Worm (Caenorhabditis elegans) whole organism, mixed stage, embryonic: ENCODE data around the gene ZK809.8.
A peak's percentile ranks its signal among the peaks of the same experiment; 100 is the strongest.

Source experiments
- M03D4.4 ChIP-seq: sonication (generic microtip); optimal IDR thresholded peaks from 2 replicates; lab custom pipeline; 2017; ENCODE audit warnings: mild to moderate bottlenecking, missing genetic modification characterization, missing compliant biosample characterization
- bed-3 ChIP-seq: fragments of 200-800 bp; sonication (Bioruptor generic); optimal IDR thresholded peaks from 3 replicates; lab custom pipeline; 2018; ENCODE audit warnings: mild to moderate bottlenecking, missing genetic modification characterization, moderate library complexity, missing compliant biosample characterization
- blmp-1 ChIP-seq: fragments of 150-350 bp; optimal IDR thresholded peaks from 2 replicates; lab custom pipeline; 2014; ENCODE audit warnings: missing biosample characterization, missing genetic modification characterization
- ceh-39 ChIP-seq: fragments of 150-350 bp; optimal IDR thresholded peaks from 2 replicates; lab custom pipeline; 2014; ENCODE audit warnings: missing biosample characterization, missing genetic modification characterization
- ceh-43 ChIP-seq: fragments of 200-800 bp; sonication (Bioruptor generic); optimal IDR thresholded peaks from 2 replicates; lab custom pipeline; 2018; ENCODE audit warnings: mild to moderate bottlenecking, missing genetic modification characterization, moderate library complexity, missing compliant biosample characterization
- ceh-83 ChIP-seq: fragments of 200-800 bp; sonication (Bioruptor generic); optimal IDR thresholded peaks from 2 replicates; lab custom pipeline; 2018; ENCODE audit warnings: mild to moderate bottlenecking, missing genetic modification characterization, missing compliant biosample characterization
- ces-1 ChIP-seq: fragments of 150-350 bp; optimal IDR thresholded peaks from 2 replicates; lab custom pipeline; 2014; ENCODE audit warnings: missing biosample characterization, missing genetic modification reagents, missing genetic modification characterization
- cnd-1 ChIP-seq: fragments of 200-800 bp; sonication (Bioruptor generic); optimal IDR thresholded peaks from 2 replicates; lab custom pipeline; 2018; ENCODE audit warnings: mild to moderate bottlenecking, missing genetic modification characterization, missing compliant biosample characterization
- drap-1 ChIP-seq: fragments of 200-800 bp; sonication (Bioruptor generic); optimal IDR thresholded peaks from 3 replicates; lab custom pipeline; 2018; ENCODE audit warnings: mild to moderate bottlenecking, missing genetic modification characterization, missing compliant biosample characterization
- elt-1 ChIP-seq: sonication (generic microtip); optimal IDR thresholded peaks from 2 replicates; lab custom pipeline; 2017; ENCODE audit warnings: missing genetic modification characterization, mild to moderate bottlenecking, missing compliant biosample characterization, antibody characterized with exemption, moderate library complexity, borderline replicate concordance; ENCODE audit not compliant: insufficient read depth
- elt-3 ChIP-seq: fragments of 150-350 bp; optimal IDR thresholded peaks from 2 replicates; lab custom pipeline; 2014; ENCODE audit warnings: missing biosample characterization, missing genetic modification characterization
- flh-1 ChIP-seq: fragments of 200-800 bp; sonication (Bioruptor generic); optimal IDR thresholded peaks from 2 replicates; lab custom pipeline; 2018; ENCODE audit warnings: mild to moderate bottlenecking, missing genetic modification characterization, moderate library complexity, missing compliant biosample characterization
- ham-2 ChIP-seq: fragments of 200-800 bp; sonication (Bioruptor generic); optimal IDR thresholded peaks from 2 replicates; lab custom pipeline; 2018; ENCODE audit warnings: mild to moderate bottlenecking, missing genetic modification characterization, missing compliant biosample characterization
- hlh-1 ChIP-seq: fragments of 150-350 bp; optimal IDR thresholded peaks from 2 replicates; lab custom pipeline; 2014; ENCODE audit warnings: missing biosample characterization, missing genetic modification reagents, missing genetic modification characterization
- lin-13 ChIP-seq: fragments of 150-350 bp; optimal IDR thresholded peaks from 2 replicates; lab custom pipeline; 2014; ENCODE audit warnings: missing biosample characterization, missing genetic modification characterization
- lin-32 ChIP-seq: fragments of 200-800 bp; sonication (Bioruptor generic); optimal IDR thresholded peaks from 2 replicates; lab custom pipeline; 2018; ENCODE audit warnings: mild to moderate bottlenecking, missing genetic modification characterization, missing compliant biosample characterization
- lsy-2 ChIP-seq: fragments of 150-350 bp; optimal IDR thresholded peaks from 2 replicates; lab custom pipeline; 2014; ENCODE audit warnings: missing biosample characterization, missing genetic modification characterization
- mab-5 ChIP-seq: fragments of 150-350 bp; optimal IDR thresholded peaks from 2 replicates; lab custom pipeline; 2014; ENCODE audit warnings: missing biosample characterization, missing genetic modification characterization
- mep-1 ChIP-seq: fragments of 150-350 bp; optimal IDR thresholded peaks from 2 replicates; lab custom pipeline; 2017; ENCODE audit warnings: missing biosample characterization, missing genetic modification reagents, missing genetic modification characterization, inconsistent platforms
- mls-2 ChIP-seq: sonication (generic microtip); optimal IDR thresholded peaks from 2 replicates; lab custom pipeline; 2016; ENCODE audit warnings: mild to moderate bottlenecking, missing genetic modification characterization, moderate library complexity, missing compliant biosample characterization
- nhr-12 ChIP-seq: fragments of 150-350 bp; optimal IDR thresholded peaks from 2 replicates; lab custom pipeline; 2014; ENCODE audit warnings: missing biosample characterization, missing genetic modification characterization
- nhr-2 ChIP-seq: fragments of 150-350 bp; optimal IDR thresholded peaks from 2 replicates; lab custom pipeline; 2014; ENCODE audit warnings: missing biosample characterization, missing genetic modification characterization
- nhr-237 ChIP-seq: fragments of 150-350 bp; optimal IDR thresholded peaks from 2 replicates; lab custom pipeline; 2014; ENCODE audit warnings: missing biosample characterization, missing genetic modification characterization
- nhr-28 ChIP-seq: fragments of 150-350 bp; optimal IDR thresholded peaks from 2 replicates; lab custom pipeline; 2014; ENCODE audit warnings: missing biosample characterization, missing genetic modification characterization
- nhr-76 ChIP-seq: sonication (generic microtip); optimal IDR thresholded peaks from 2 replicates; lab custom pipeline; 2017; ENCODE audit warnings: missing biosample characterization, missing genetic modification characterization
- pha-4 ChIP-seq: fragments of 150-350 bp; optimal IDR thresholded peaks from 2 replicates; lab custom pipeline; 2018; ENCODE audit warnings: missing biosample characterization, missing genetic modification reagents, missing genetic modification characterization
- sem-2 ChIP-seq: fragments of 200-800 bp; sonication (Bioruptor generic); optimal IDR thresholded peaks from 2 replicates; lab custom pipeline; 2018; ENCODE audit warnings: mild to moderate bottlenecking, missing genetic modification characterization, missing compliant biosample characterization
- snpc-4 ChIP-seq: fragments of 150-350 bp; optimal IDR thresholded peaks from 2 replicates; lab custom pipeline; 2014; ENCODE audit warnings: missing biosample characterization, missing genetic modification characterization
- sptf-1 ChIP-seq: sonication (generic microtip); optimal IDR thresholded peaks from 2 replicates; lab custom pipeline; 2017; ENCODE audit warnings: mild to moderate bottlenecking, missing genetic modification characterization, moderate library complexity, missing compliant biosample characterization
- tbx-8 ChIP-seq: fragments of 200-800 bp; sonication (Bioruptor generic); optimal IDR thresholded peaks from 2 replicates; lab custom pipeline; 2018; ENCODE audit warnings: mild to moderate bottlenecking, missing genetic modification characterization, moderate library complexity, missing compliant biosample characterization
- unc-120 ChIP-seq: sonication (generic microtip); optimal IDR thresholded peaks from 2 replicates; lab custom pipeline; 2017; ENCODE audit warnings: missing genetic modification characterization, missing compliant biosample characterization; ENCODE audit not compliant: poor library complexity, severe bottlenecking
- unc-39 ChIP-seq: fragments of 150-350 bp; optimal IDR thresholded peaks from 2 replicates; lab custom pipeline; 2014; ENCODE audit warnings: missing biosample characterization, missing genetic modification characterization
- unc-62 ChIP-seq: fragments of 150-350 bp; optimal IDR thresholded peaks from 2 replicates; lab custom pipeline; 2014; ENCODE audit warnings: missing biosample characterization, missing genetic modification reagents, missing genetic modification characterization
- zip-8 ChIP-seq: fragments of 150-350 bp; optimal IDR thresholded peaks from 2 replicates; lab custom pipeline; 2014; ENCODE audit warnings: missing biosample characterization, missing genetic modification characterization
- ztf-11 ChIP-seq: fragments of 150-350 bp; optimal IDR thresholded peaks from 2 replicates; lab custom pipeline; 2014; ENCODE audit warnings: missing biosample characterization, missing genetic modification characterization

The ZK809.8 gene

ce11 chrIV:11620909-11621308 lies 28.0 kb downstream of the ZK809.8 start, which contains the start of gene dsl-5:
TSS of gene dsl-5 (minus strand) at chrIV:11621009.
- TF ChIP-seq lsy-2 (tag; lab: Kevin White, UChicago) (no peak), zip-8 (tag; lab: Kevin White, UChicago) (peak; percentile 15)

ce11 chrIV:11604909-11605308 lies 44.0 kb downstream of the ZK809.8 start, which contains the start of the genes ragc-1 and Y24F12A.1:
TSS of gene ragc-1 (minus strand) at chrIV:11604933.
TSS of gene Y24F12A.1 (plus strand) at chrIV:11605254.
- TF ChIP-seq nhr-2 (no peak), ces-1 (GFP tag; lab: Kevin White, UChicago) (peak; percentile 40), snpc-4 (no peak), ceh-39 (tag; lab: Kevin White, UChicago) (no peak), unc-39 (no peak), nhr-237 (tag; lab: Kevin White, UChicago) (peak; percentile 12), tbx-8 (no peak), blmp-1 (tag; lab: Kevin White, UChicago) (no peak), pha-4 (peak; percentile 36), ztf-11 (tag; lab: Kevin White, UChicago) (no peak), hlh-1 (tag; lab: Kevin White, UChicago) (peak; percentile 71), ceh-43 (GFP tag; lab: Kevin White, UChicago) (peak; percentile 69), lin-32 (GFP tag; lab: Kevin White, UChicago) (no peak), drap-1 (GFP tag; lab: Kevin White, UChicago) (no peak), bed-3 (peak; percentile 42), zip-8 (tag; lab: Kevin White, UChicago) (no peak), sem-2 (GFP tag; lab: Kevin White, UChicago) (peak; percentile 39), sptf-1 (peak; percentile 58), unc-120 (tag; lab: Kevin White, UChicago) (peak; percentile 19), mab-5 (tag; lab: Kevin White, UChicago) (no peak), mep-1 (tag; lab: Kevin White, UChicago) (peak; percentile 75), elt-1 (tag; lab: Kevin White, UChicago) (peak; percentile 17), elt-3 (no peak), lin-13 (tag; lab: Kevin White, UChicago) (no peak), lsy-2 (tag; lab: Kevin White, UChicago) (peak; percentile 42), M03D4.4 (tag; lab: Kevin White, UChicago) (peak; percentile 57), nhr-28 (tag; lab: Kevin White, UChicago) (no peak), nhr-76 (tag; lab: Kevin White, UChicago) (no peak), unc-62 (GFP tag; lab: Kevin White, UChicago) (no peak), nhr-12 (no peak), ham-2 (GFP tag; lab: Kevin White, UChicago) (no peak), mls-2 (tag; lab: Kevin White, UChicago) (no peak), cnd-1 (no peak), ceh-83 (no peak), flh-1 (GFP tag; lab: Kevin White, UChicago) (peak; percentile 10)

- TF ChIP-seq lin-13 (tag; lab: Kevin White, UChicago) (no peak), elt-1 (tag; lab: Kevin White, UChicago) (no peak), elt-3 (no peak), ceh-39 (tag; lab: Kevin White, UChicago) (no peak), unc-39 (no peak), nhr-2 (no peak), ham-2 (GFP tag; lab: Kevin White, UChicago) (no peak), ceh-83 (no peak), mab-5 (tag; lab: Kevin White, UChicago) (no peak), ceh-43 (GFP tag; lab: Kevin White, UChicago) (no peak), mep-1 (tag; lab: Kevin White, UChicago) (no peak), ztf-11 (tag; lab: Kevin White, UChicago) (no peak), nhr-76 (tag; lab: Kevin White, UChicago) (no peak), tbx-8 (no peak), lsy-2 (tag; lab: Kevin White, UChicago) (no peak), flh-1 (GFP tag; lab: Kevin White, UChicago) (no peak)
- TF ChIP-seq, all 35 proteins: peak for 0
Observed at ce11 chrIV:11603265-11603840, 45.5 kb downstream of the ZK809.8 start.
